Fruit fly (Drosophila melanogaster) whole organism, wandering third instar larva: ENCODE results near the gene CG1463.

Experiments
- dmrt93B ChIP-seq: fragments of 200-800 bp; sonication (Bioruptor generic); optimal IDR thresholded peaks from 2 replicates; lab custom pipeline; 2018; ENCODE audit warnings: missing biosample characterization, mild to moderate bottlenecking, missing genetic modification characterization
- foxo ChIP-seq, 2 experiments: fragments of 200-800 bp; sonication (Bioruptor generic); optimal IDR thresholded peaks; 2 replicates in 1 of 2; 3 replicates in 1 of 2; lab custom pipeline; 2016 to 2017; ENCODE audit warnings: missing biosample characterization in 2 of 2, missing genetic modification characterization in 2 of 2
- pan ChIP-seq: fragments of >200 bp; optimal IDR thresholded peaks from 2 replicates; lab custom pipeline; 2017

dm6 chrX:12632157-12632422 lies 20.6 kb upstream of the CG1463 start:
- TF ChIP-seq pan (lab: Kevin White, UChicago) = no peak
- no peak for TF ChIP-seq foxo (GFP tag; optimal IDR thresholded peaks at IDR 0.05; lab: Kevin White, UChicago)
- no peak for TF ChIP-seq dmrt93B (GFP tag; lab: Kevin White, UChicago)
